Worm (Caenorhabditis elegans) whole organism, L2 larva: ENCODE data around the gene cht-2.

Source experiments
- aly-2 ChIP-seq: fragments of 150-350 bp; optimal IDR thresholded peaks from 2 replicates; lab custom pipeline; 2014; ENCODE audit warnings: missing biosample characterization, missing genetic modification characterization
- blmp-1 ChIP-seq: sonication (generic microtip); optimal IDR thresholded peaks from 2 replicates; lab custom pipeline; 2017; ENCODE audit warnings: missing genetic modification characterization, mild to moderate bottlenecking, missing compliant biosample characterization, antibody characterized with exemption, moderate library complexity; ENCODE audit not compliant: insufficient read depth
- dmd-4 ChIP-seq: sonication (generic microtip); optimal IDR thresholded peaks from 2 replicates; lab custom pipeline; 2017; ENCODE audit warnings: missing biosample characterization, missing genetic modification characterization
- egl-27 ChIP-seq: sonication (generic microtip); optimal IDR thresholded peaks from 3 replicates; lab custom pipeline; 2017; ENCODE audit warnings: missing biosample characterization, missing genetic modification reagents, missing genetic modification characterization
- lin-13 ChIP-seq: fragments of 150-350 bp; optimal IDR thresholded peaks from 2 replicates; lab custom pipeline; 2014; ENCODE audit warnings: missing biosample characterization, missing genetic modification reagents, missing genetic modification characterization
- snpc-4 ChIP-seq: fragments of 150-350 bp; optimal IDR thresholded peaks from 2 replicates; lab custom pipeline; 2014; ENCODE audit warnings: missing biosample characterization, missing genetic modification characterization
- ztf-1 ChIP-seq: fragments of 200-800 bp; sonication (Bioruptor generic); conservative IDR thresholded peaks from 2 replicates; pipeline ENCODE4 v1.3.6; 2022; ENCODE audit warnings: missing genetic modification characterization, missing compliant biosample characterization
- ztf-11 ChIP-seq: sonication (generic microtip); optimal IDR thresholded peaks from 2 replicates; lab custom pipeline; 2017; ENCODE audit warnings: missing biosample characterization, missing genetic modification characterization

DNA sequence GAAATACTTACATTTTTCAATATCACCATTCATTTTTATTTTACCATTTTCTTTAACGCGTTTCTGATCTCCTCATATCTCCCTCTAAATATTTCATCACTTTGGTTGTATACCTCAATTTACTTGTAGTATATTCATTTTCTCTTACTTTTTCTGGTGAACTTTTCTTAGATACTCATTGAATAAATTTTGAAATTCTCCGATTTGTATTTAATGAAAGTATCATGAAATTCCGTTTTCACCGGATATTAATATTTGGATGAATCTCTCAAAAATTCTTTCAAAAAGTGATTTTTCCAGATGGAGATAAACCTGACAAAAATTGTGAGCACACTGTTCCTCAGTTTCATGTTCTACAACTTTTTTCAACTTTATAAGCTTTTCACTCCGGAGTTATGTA lies 2.5 kb upstream of the cht-2 start, which contains the start of gene T13H5.8:
- TF ChIP-seq aly-2: no peak
- TF ChIP-seq lin-13: no peak
- TF ChIP-seq egl-27 (tag; lab: Kevin White, UChicago): no peak
- TF ChIP-seq blmp-1: no peak
- TF ChIP-seq ztf-1 (GFP tag; lab: Robert Waterston, UW): no peak
- TF ChIP-seq dmd-4 (tag; lab: Kevin White, UChicago): no peak
- TF ChIP-seq snpc-4 (tag; lab: Kevin White, UChicago): no peak
- TF ChIP-seq ztf-11 (tag; lab: Kevin White, UChicago): no peak
